Worm (Caenorhabditis elegans): ENCODE results near the gene gtf-2H2C.
"Not testable (repeated sequence)": the region's sequence is repeated elsewhere in the genome, so short reads cannot be mapped to it uniquely, and the experiment has no call there.

DNA sequence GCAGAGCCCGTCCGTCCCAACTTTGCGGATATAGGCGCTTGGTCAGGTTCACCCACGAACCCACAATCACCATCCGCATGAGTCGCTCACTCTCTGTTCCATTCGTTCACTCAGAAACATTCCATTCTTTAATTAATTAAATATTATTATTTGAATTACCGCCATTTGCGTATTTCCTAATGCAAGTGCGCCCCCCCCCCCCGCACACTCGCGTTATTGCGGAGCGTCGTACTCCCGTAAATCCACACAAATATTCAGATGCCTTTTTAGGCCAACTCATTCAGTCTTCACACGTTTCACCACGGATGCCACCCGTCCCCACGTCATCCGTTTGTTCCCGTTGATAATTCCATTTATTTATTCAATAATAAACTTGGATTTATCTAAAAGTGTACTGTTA lies 40.3 kb downstream of the gtf-2H2C start, which contains the start of gene T16G12.3:
- TF ChIP-seq him-1, W03F9.2, dao-5 (tag; optimal IDR thresholded peaks at IDR 0.05): not testable (repeated sequence)

Measured in whole organism, L4/young adult.